Fruit fly (Drosophila melanogaster) whole organism, prepupa: ENCODE measurements around the gene Uba5.
A peak's percentile ranks its signal among the peaks of the same experiment; 100 is the strongest.

Source experiments
- Blimp-1 ChIP-seq: fragments of 200-800 bp; sonication (Bioruptor generic); optimal IDR thresholded peaks from 3 replicates; lab custom pipeline; 2017; ENCODE audit warnings: missing biosample characterization, missing genetic modification characterization, mild to moderate bottlenecking, moderate library complexity, missing genetic modification reagents
- CG1621 ChIP-seq: fragments of 200-800 bp; sonication (Bioruptor generic); optimal IDR thresholded peaks from 3 replicates; lab custom pipeline; 2018; ENCODE audit warnings: missing biosample characterization, mild to moderate bottlenecking, missing genetic modification characterization
- Lpt ChIP-seq: fragments of 200-800 bp; sonication (Bioruptor generic); optimal IDR thresholded peaks from 3 replicates; lab custom pipeline; 2016; ENCODE audit warnings: missing biosample characterization, missing genetic modification characterization
- topi ChIP-seq: fragments of 200-800 bp; sonication (Bioruptor generic); optimal IDR thresholded peaks from 3 replicates; lab custom pipeline; 2016; ENCODE audit warnings: missing biosample characterization, missing genetic modification characterization

DNA sequence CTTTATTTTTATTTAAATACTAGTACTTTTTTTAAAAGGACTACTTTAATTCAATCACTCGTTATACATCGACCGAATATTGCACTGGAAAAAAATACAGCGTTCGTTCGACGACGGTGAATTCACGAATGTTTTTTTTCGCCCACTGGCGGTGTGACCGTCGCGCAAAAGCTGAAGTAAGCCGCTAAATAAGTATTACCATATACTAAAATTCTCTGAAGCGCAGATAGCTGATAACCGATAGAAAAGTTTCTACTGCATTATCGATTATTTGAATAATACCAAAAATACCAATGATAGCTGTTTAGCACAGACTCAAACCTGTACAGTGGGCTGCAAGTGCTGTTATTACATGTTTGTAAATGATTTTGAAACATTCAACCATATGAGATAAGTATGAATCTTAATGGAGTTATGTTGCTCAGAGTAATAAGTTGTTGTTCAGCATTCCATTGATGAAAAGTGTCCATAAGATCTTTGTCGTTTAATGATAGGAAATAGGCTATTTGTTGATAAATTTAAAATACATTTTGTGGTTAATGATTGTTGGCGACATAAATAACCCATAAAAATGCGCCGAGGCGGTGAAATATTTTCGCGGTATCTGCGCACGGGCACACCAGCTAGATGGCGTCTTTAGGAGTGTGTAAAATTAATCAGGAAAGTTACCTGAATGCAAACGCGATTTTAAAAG lies 29.0 kb upstream of the Uba5 start, which contains the start of the genes Evi5 and HP5:
- TF ChIP-seq topi (GFP tag; lab: Kevin White, UChicago) (peak; percentile 34), Blimp-1 (GFP tag; lab: Kevin White, UChicago) (no peak), Lpt (no peak), CG1621 (peak; percentile 99)
